Fruit fly (Drosophila melanogaster) whole organism, embryonic: ENCODE data around the gene CG15027.

Experiments
- CG10267 ChIP-seq: fragments of 200-800 bp; sonication (Bioruptor generic); optimal IDR thresholded peaks from 2 replicates; lab custom pipeline; 2018; ENCODE audit warnings: missing biosample characterization, mild to moderate bottlenecking, missing genetic modification characterization, moderate library complexity
- CG10654 ChIP-seq: fragments of 200-800 bp; sonication (Bioruptor generic); optimal IDR thresholded peaks from 2 replicates; lab custom pipeline; 2016; ENCODE audit warnings: missing biosample characterization, missing genetic modification characterization
- CG11504 ChIP-seq: fragments of 200-800 bp; sonication (Bioruptor generic); optimal IDR thresholded peaks from 3 replicates; lab custom pipeline; 2019; ENCODE audit warnings: missing biosample characterization, mild to moderate bottlenecking, missing genetic modification characterization, moderate library complexity
- CG11723 ChIP-seq: fragments of 200-800 bp; sonication (Bioruptor generic); optimal IDR thresholded peaks from 2 replicates; lab custom pipeline; 2017; ENCODE audit warnings: missing biosample characterization, mild to moderate bottlenecking, missing genetic modification characterization
- CG12391 ChIP-seq: fragments of 200-800 bp; sonication (Bioruptor generic); optimal IDR thresholded peaks from 3 replicates; lab custom pipeline; 2018; ENCODE audit warnings: missing biosample characterization, mild to moderate bottlenecking, missing genetic modification characterization, moderate library complexity
- CG15073 ChIP-seq: fragments of 200-800 bp; sonication (Bioruptor generic); optimal IDR thresholded peaks from 2 replicates; lab custom pipeline; 2016; ENCODE audit warnings: missing biosample characterization, missing genetic modification characterization
- CG1529 ChIP-seq: fragments of 200-800 bp; sonication (Bioruptor generic); optimal IDR thresholded peaks from 3 replicates; lab custom pipeline; 2018; ENCODE audit warnings: missing biosample characterization, missing genetic modification characterization
- CG15601 ChIP-seq: fragments of 200-800 bp; sonication (Bioruptor generic); optimal IDR thresholded peaks from 3 replicates; lab custom pipeline; 2019; ENCODE audit warnings: missing biosample characterization, mild to moderate bottlenecking, missing genetic modification characterization, moderate library complexity
- CG18262 ChIP-seq: fragments of 200-800 bp; optimal IDR thresholded peaks from 3 replicates; lab custom pipeline; 2019; ENCODE audit warnings: missing biosample characterization, mild to moderate bottlenecking, missing genetic modification characterization, moderate library complexity
- CG34422 ChIP-seq: fragments of 200-800 bp; sonication (Bioruptor generic); IDR thresholded peaks from 3 replicates; pipeline ENCODE4 v1.3.6; 2022; ENCODE audit warnings: missing biosample characterization, missing genetic modification characterization
- CG42726 ChIP-seq: fragments of 200-800 bp; sonication (Bioruptor generic); IDR thresholded peaks from 2 replicates; pipeline ENCODE4 v1.3.6; 2022; ENCODE audit warnings: missing biosample characterization, missing genetic modification characterization; ENCODE audit not compliant: partially characterized antibody
- CG4854 ChIP-seq: fragments of 200-800 bp; sonication (Bioruptor generic); optimal IDR thresholded peaks from 2 replicates; lab custom pipeline; 2016; ENCODE audit warnings: missing biosample characterization, missing genetic modification characterization, inconsistent platforms
- CG5245 ChIP-seq: fragments of 200-800 bp; sonication (Bioruptor generic); optimal IDR thresholded peaks from 3 replicates; lab custom pipeline; 2016; ENCODE audit warnings: missing biosample characterization, missing genetic modification characterization
- CG5953 ChIP-seq: fragments of 200-800 bp; sonication (Bioruptor generic); IDR thresholded peaks from 2 replicates; pipeline ENCODE4 v1.3.6; 2022; ENCODE audit warnings: missing biosample characterization, missing genetic modification characterization
- CG6791 ChIP-seq: fragments of 200-800 bp; sonication (Bioruptor generic); IDR thresholded peaks from 3 replicates; pipeline ENCODE4 v1.3.6; 2022; ENCODE audit warnings: missing biosample characterization, missing genetic modification characterization; ENCODE audit not compliant: partially characterized antibody
- CG7839 ChIP-seq: fragments of 200-800 bp; sonication (Bioruptor generic); optimal IDR thresholded peaks from 3 replicates; lab custom pipeline; 2018; ENCODE audit warnings: missing biosample characterization, mild to moderate bottlenecking, missing genetic modification characterization, moderate library complexity
- CG9876 ChIP-seq: fragments of 200-800 bp; sonication (Bioruptor generic); optimal IDR thresholded peaks from 2 replicates; lab custom pipeline; 2016; ENCODE audit warnings: missing biosample characterization, missing genetic modification characterization
- Dad ChIP-seq: fragments of 200-800 bp; sonication (Bioruptor generic); optimal IDR thresholded peaks from 3 replicates; lab custom pipeline; 2016; ENCODE audit warnings: missing biosample characterization, missing genetic modification characterization
- Deaf1 ChIP-seq: fragments of 200-800 bp; optimal IDR thresholded peaks from 3 replicates; lab custom pipeline; 2019; ENCODE audit warnings: missing biosample characterization, mild to moderate bottlenecking, missing genetic modification characterization, moderate library complexity
- Dek ChIP-seq: fragments of 200-800 bp; sonication (Bioruptor generic); optimal IDR thresholded peaks from 3 replicates; lab custom pipeline; 2019; ENCODE audit warnings: missing biosample characterization, mild to moderate bottlenecking, missing genetic modification characterization, moderate library complexity
- Eip74EF ChIP-seq, 2 experiments: fragments of 200-800 bp in 1 of 2; fragments of >200 bp in 1 of 2; sonication (Bioruptor generic) in 1 of 2; optimal IDR thresholded peaks; 2 replicates each; lab custom pipeline; 2017 to 2019; ENCODE audit warnings: missing biosample characterization in 2 of 2, missing genetic modification characterization in 2 of 2, mild to moderate bottlenecking in 1 of 2, moderate library complexity in 1 of 2
- Hand ChIP-seq: fragments of 200-800 bp; sonication (Bioruptor generic); optimal IDR thresholded peaks from 2 replicates; lab custom pipeline; 2017; ENCODE audit warnings: mild to moderate bottlenecking, missing biosample characterization, missing genetic modification reagents, missing genetic modification characterization
- HmgD ChIP-seq: fragments of 200-800 bp; sonication (Bioruptor generic); optimal IDR thresholded peaks from 3 replicates; lab custom pipeline; 2016; ENCODE audit warnings: missing biosample characterization, missing genetic modification characterization
- Hmx ChIP-seq: fragments of 200-800 bp; sonication (Bioruptor generic); optimal IDR thresholded peaks from 2 replicates; lab custom pipeline; 2016; ENCODE audit warnings: missing biosample characterization, missing genetic modification characterization
- MESR4 ChIP-seq: fragments of 200-800 bp; sonication (Bioruptor generic); optimal IDR thresholded peaks from 2 replicates; lab custom pipeline; 2018; ENCODE audit warnings: missing biosample characterization, mild to moderate bottlenecking, missing genetic modification characterization, moderate library complexity
- Mad ChIP-seq: fragments of 200-800 bp; sonication (Bioruptor generic); optimal IDR thresholded peaks from 2 replicates; lab custom pipeline; 2016; ENCODE audit warnings: missing biosample characterization, missing genetic modification characterization
- Med ChIP-seq: fragments of 200-800 bp; sonication (Bioruptor generic); peaks from one replicate; lab custom pipeline; 2016; ENCODE audit warnings: missing biosample characterization, missing genetic modification characterization, mild to moderate bottlenecking, inconsistent platforms, moderate library complexity
- NC2α ChIP-seq: fragments of 200-800 bp; sonication (Bioruptor generic); optimal IDR thresholded peaks from 2 replicates; lab custom pipeline; 2016; ENCODE audit warnings: missing biosample characterization, missing genetic modification characterization
- Oli ChIP-seq: fragments of 200-800 bp; sonication (Bioruptor generic); optimal IDR thresholded peaks from 2 replicates; lab custom pipeline; 2018; ENCODE audit warnings: missing biosample characterization, mild to moderate bottlenecking, missing genetic modification characterization, moderate library complexity
- Pdp1 ChIP-seq, 2 experiments: fragments of 200-800 bp; sonication (Bioruptor generic); optimal IDR thresholded peaks; 3 replicates each; lab custom pipeline; 2016; ENCODE audit warnings: missing biosample characterization in 2 of 2, missing genetic modification characterization in 2 of 2, mild to moderate bottlenecking in 1 of 2, moderate library complexity in 1 of 2
- Sry-δ ChIP-seq: fragments of 200-800 bp; sonication (Bioruptor generic); optimal IDR thresholded peaks from 2 replicates; lab custom pipeline; 2016; ENCODE audit warnings: missing biosample characterization, missing genetic modification characterization
- Taf1 ChIP-seq: fragments of 200-800 bp; sonication (Bioruptor generic); IDR thresholded peaks from 2 replicates; pipeline ENCODE4 v1.3.6; 2022; ENCODE audit warnings: missing biosample characterization, missing genetic modification characterization
- Tbp ChIP-seq: fragments of >200 bp; optimal IDR thresholded peaks from 2 replicates; lab custom pipeline; 2018; ENCODE audit warnings: missing biosample characterization, missing genetic modification characterization
- ap ChIP-seq: fragments of 200-800 bp; sonication (Bioruptor generic); IDR thresholded peaks from 2 replicates; pipeline ENCODE4 v1.3.6; 2022; ENCODE audit warnings: missing biosample characterization, missing genetic modification characterization
- ase ChIP-seq: fragments of 200-800 bp; sonication (Bioruptor generic); IDR thresholded peaks from 3 replicates; pipeline ENCODE4 v1.3.6; 2022; ENCODE audit warnings: missing biosample characterization, missing genetic modification characterization
- chinmo ChIP-seq: fragments of 200-800 bp; sonication (Bioruptor generic); IDR thresholded peaks from 4 replicates; pipeline ENCODE4 v1.3.6; 2022; ENCODE audit warnings: missing biosample characterization, missing genetic modification characterization; ENCODE audit not compliant: partially characterized antibody
- crc ChIP-seq: fragments of 200-800 bp; sonication (Bioruptor generic); optimal IDR thresholded peaks from 2 replicates; lab custom pipeline; 2016; ENCODE audit warnings: missing biosample characterization, missing genetic modification characterization
- dysf ChIP-seq: fragments of 200-800 bp; sonication (Bioruptor generic); IDR thresholded peaks from 3 replicates; pipeline ENCODE4 v1.3.6; 2022; ENCODE audit warnings: missing biosample characterization, missing genetic modification characterization
- eve ChIP-seq, 2 experiments: fragments of >200 bp; optimal IDR thresholded peaks; 2 replicates each; lab custom pipeline; 2017; ENCODE audit warnings: missing biosample characterization in 2 of 2, missing genetic modification characterization in 2 of 2
- eyg ChIP-seq: fragments of 200-800 bp; sonication (Bioruptor generic); optimal IDR thresholded peaks from 3 replicates; lab custom pipeline; 2016; ENCODE audit warnings: missing biosample characterization, missing genetic modification characterization
- fd64A ChIP-seq: fragments of 200-800 bp; sonication (Bioruptor generic); optimal IDR thresholded peaks from 3 replicates; lab custom pipeline; 2018; ENCODE audit warnings: missing biosample characterization, mild to moderate bottlenecking, missing genetic modification characterization
- grn ChIP-seq: fragments of 200-800 bp; sonication (Bioruptor generic); optimal IDR thresholded peaks from 3 replicates; lab custom pipeline; 2017; ENCODE audit warnings: missing biosample characterization, missing genetic modification characterization
- pzg ChIP-seq: fragments of 200-800 bp; sonication (Bioruptor generic); optimal IDR thresholded peaks from 3 replicates; lab custom pipeline; 2018; ENCODE audit warnings: missing biosample characterization, mild to moderate bottlenecking, missing genetic modification characterization, moderate library complexity
- sens ChIP-seq: fragments of 200-800 bp; sonication (Bioruptor generic); peaks from one replicate; lab custom pipeline; 2016; ENCODE audit warnings: missing biosample characterization, missing genetic modification characterization
- seq ChIP-seq: fragments of 200-800 bp; sonication (Bioruptor generic); IDR thresholded peaks from 2 replicates; pipeline ENCODE4 v1.3.6; 2022; ENCODE audit warnings: missing biosample characterization, missing genetic modification characterization
- tgo ChIP-seq: fragments of 200-800 bp; sonication (Bioruptor generic); IDR thresholded peaks from 3 replicates; pipeline ENCODE4 v1.3.6; 2022; ENCODE audit warnings: missing biosample characterization, missing genetic modification characterization
- tup ChIP-seq: fragments of 200-800 bp; sonication (Bioruptor generic); optimal IDR thresholded peaks from 2 replicates; lab custom pipeline; 2016; ENCODE audit warnings: missing biosample characterization, mild to moderate bottlenecking, missing genetic modification characterization, moderate library complexity
- unc-4 ChIP-seq: fragments of 200-800 bp; sonication (Bioruptor generic); IDR thresholded peaks from 2 replicates; pipeline ENCODE4 v1.3.6; 2022; ENCODE audit warnings: missing biosample characterization, missing genetic modification characterization; ENCODE audit not compliant: partially characterized antibody
- zf30C ChIP-seq: fragments of 200-800 bp; sonication (Bioruptor generic); optimal IDR thresholded peaks from 3 replicates; lab custom pipeline; 2018; ENCODE audit warnings: missing biosample characterization, mild to moderate bottlenecking, missing genetic modification characterization

CG15027 gene

DNA sequence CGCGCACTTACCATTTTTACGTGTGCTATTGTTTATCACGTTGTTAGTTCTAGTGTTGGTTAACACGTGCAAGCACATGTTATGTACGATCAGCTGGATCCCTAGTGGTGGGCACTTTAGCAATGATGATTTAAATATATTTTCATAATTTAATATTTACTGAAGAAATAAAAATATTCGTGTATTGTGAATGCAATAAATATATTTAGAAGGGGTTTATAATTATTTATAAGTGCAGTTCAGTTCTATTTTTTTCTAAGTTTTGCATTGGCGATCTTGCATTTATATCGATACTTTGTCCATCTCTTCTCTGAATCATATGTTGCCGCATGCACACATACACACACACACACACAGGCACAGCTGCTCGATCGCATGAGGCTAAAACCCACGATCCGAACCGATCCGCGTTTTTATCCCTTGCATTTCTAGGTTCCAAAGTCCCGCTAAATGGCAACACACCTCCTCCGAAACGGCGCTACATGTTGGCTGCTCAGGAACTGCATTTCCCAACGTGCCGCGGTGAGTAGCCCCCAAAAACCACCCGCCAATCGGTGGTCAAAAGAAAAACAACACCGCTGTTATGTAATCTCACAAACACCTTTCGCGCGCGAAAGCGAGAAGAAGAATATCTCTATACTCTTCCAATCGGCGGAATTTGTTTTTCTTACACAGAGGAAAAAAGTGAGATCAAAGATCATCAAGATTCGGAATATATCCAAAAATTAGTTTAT, at the start of gene CG15027, which contains the start of gene Dbct:
CG15027 (minus strand) TSS at position 51 of the 734 bp plus-strand sequence.
Dbct (plus strand) TSS at position 349 of the 734 bp plus-strand sequence.
- TF ChIP-seq eve (GFP tag; optimal IDR thresholded peaks at IDR 0.05; lab: Kevin White, UChicago): peak in 1 of 2 experiments; percentile 82
- TF ChIP-seq pzg (GFP tag; lab: Kevin White, UChicago): peak; percentile 34
- 0 out of 2 replicates have a peak, but pooled peaks have one; percentile 29 for TF ChIP-seq ap (GFP tag; lab: Robert Waterston, UW)
- TF ChIP-seq Tbp: no peak
- no peak for TF ChIP-seq Hand
- TF ChIP-seq eyg (GFP tag; lab: Kevin White, UChicago): no peak
- no peak for TF ChIP-seq CG4854 (GFP tag; lab: Kevin White, UChicago)
- TF ChIP-seq Mad (GFP tag; lab: Kevin White, UChicago): peak; percentile 30
- TF ChIP-seq Oli (tag; lab: Kevin White, UChicago): peak; percentile 61
- TF ChIP-seq NC2α (GFP tag; lab: Kevin White, UChicago): no peak
- TF ChIP-seq tgo (GFP tag; lab: Robert Waterston, UW): peak; percentile 71
- TF ChIP-seq CG11504 (tag; lab: Kevin White, UChicago): peak; percentile 70
- no peak for TF ChIP-seq crc (GFP tag; lab: Kevin White, UChicago)
- TF ChIP-seq Taf1 (GFP tag; lab: Robert Waterston, UW): 0 out of 2 replicates have a peak, but pooled peaks have one; percentile 28
- peak; percentile 89 for TF ChIP-seq zf30C
- TF ChIP-seq Deaf1: peak; percentile 19
- peak; percentile 16 for TF ChIP-seq CG5245 (GFP tag; lab: Kevin White, UChicago)
- TF ChIP-seq CG5953 (GFP tag; lab: Robert Waterston, UW): no peak
- no peak for TF ChIP-seq Eip74EF (GFP tag; optimal IDR thresholded peaks at IDR 0.05; lab: Kevin White, UChicago)
- no peak for TF ChIP-seq CG42726 (GFP tag; lab: Robert Waterston, UW)
- TF ChIP-seq HmgD: no peak
- no peak for TF ChIP-seq fd64A (GFP tag; lab: Kevin White, UChicago)
- peak; percentile 92 for TF ChIP-seq CG10267 (tag; lab: Kevin White, UChicago)
- TF ChIP-seq Pdp1 (GFP tag; optimal IDR thresholded peaks at IDR 0.05; lab: Kevin White, UChicago): peak; percentile 32 to 99
- TF ChIP-seq CG6791 (GFP tag; lab: Robert Waterston, UW): peak; percentile 49; the same call in 2 of the 3 replicates
- TF ChIP-seq sens (GFP tag; lab: Kevin White, UChicago): peak; percentile 6
- peak; percentile 46 for TF ChIP-seq Dek (tag; lab: Kevin White, UChicago)
- TF ChIP-seq Dad (GFP tag; lab: Kevin White, UChicago): no peak
- TF ChIP-seq dysf (GFP tag; lab: Robert Waterston, UW): peak; percentile 74
- TF ChIP-seq CG34422 (GFP tag; lab: Robert Waterston, UW): peak; percentile 58
- TF ChIP-seq CG10654 (GFP tag; lab: Kevin White, UChicago): peak; percentile 64
- TF ChIP-seq ase (GFP tag; lab: Robert Waterston, UW): peak; percentile 59; the same call in 2 of the 3 replicates
- TF ChIP-seq CG7839 (tag; lab: Kevin White, UChicago): peak; percentile 69
- peak; percentile 74 for TF ChIP-seq MESR4 (GFP tag; lab: Kevin White, UChicago)
- no peak for TF ChIP-seq seq (GFP tag; lab: Robert Waterston, UW)
- TF ChIP-seq CG11723 (GFP tag; lab: Kevin White, UChicago): peak; percentile 32
- TF ChIP-seq CG12391 (tag; lab: Kevin White, UChicago): peak; percentile 83
- TF ChIP-seq CG18262 (tag; lab: Kevin White, UChicago): peak; percentile 56
- TF ChIP-seq grn (GFP tag; lab: Kevin White, UChicago): no peak
- peak; percentile 69 for TF ChIP-seq Med
- no peak for TF ChIP-seq CG15073 (GFP tag; lab: Kevin White, UChicago)
- TF ChIP-seq CG15601 (tag; lab: Kevin White, UChicago): peak; percentile 47
- TF ChIP-seq CG1529 (GFP tag; lab: Kevin White, UChicago): peak; percentile 24
- no peak for TF ChIP-seq CG9876
- TF ChIP-seq chinmo (GFP tag; lab: Robert Waterston, UW): 0 out of 4 replicates have a peak, but pooled peaks have one; percentile 62
- peak; percentile 69 for TF ChIP-seq unc-4 (GFP tag; lab: Robert Waterston, UW)
- no peak for TF ChIP-seq Hmx (GFP tag; lab: Kevin White, UChicago)
- TF ChIP-seq tup (GFP tag; lab: Kevin White, UChicago): no peak
- peak; percentile 74 for TF ChIP-seq Sry-δ (GFP tag; lab: Kevin White, UChicago)
